Worm (Caenorhabditis elegans): Measurements from ENCODE around the gene srlf-21.

- TF ChIP-seq ztf-11 (tag; optimal IDR thresholded peaks at IDR 0.05) (no peak), egl-27 (tag; optimal IDR thresholded peaks at IDR 0.05) (no peak), ceh-82 (tag; optimal IDR thresholded peaks at IDR 0.05) (no peak), ama-1 (optimal IDR thresholded peaks at IDR 0.05) (no peak), nhr-23 (tag; optimal IDR thresholded peaks at IDR 0.05) (no peak), unc-62 (GFP tag; optimal IDR thresholded peaks at IDR 0.05) (no peak)
These were observed 38.1 kb downstream of the srlf-21 start, which contains the start of gene K09C6.3 for ce11 chrV:852184-852583.
